Worm (Caenorhabditis elegans): Measurements from ENCODE around the gene F39H12.1.

F39H12.1 gene

DNA sequence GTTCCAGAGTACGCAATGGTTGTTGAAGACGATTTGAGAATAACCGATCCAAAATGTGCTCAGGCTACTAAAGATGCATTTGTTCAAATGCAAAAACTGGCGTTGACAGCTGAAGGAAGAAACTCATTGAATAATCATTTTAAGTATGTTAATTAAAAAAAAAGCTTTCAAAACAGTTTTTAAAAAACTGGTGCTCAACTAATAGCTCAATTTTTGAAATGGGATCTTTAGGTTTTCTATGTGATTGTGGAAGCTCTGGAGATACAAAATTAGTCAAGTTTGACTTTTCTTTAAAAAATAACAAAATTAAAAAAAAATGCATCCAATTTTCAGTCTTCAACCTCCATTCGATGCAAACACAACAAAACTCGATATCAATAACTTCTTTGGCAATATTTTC, 39.1 kb downstream of the F39H12.1 start:
- TF ChIP-seq unc-62 (GFP tag; optimal IDR thresholded peaks at IDR 0.05) (no peak), nhr-12 (tag; optimal IDR thresholded peaks at IDR 0.05) (no peak), mls-2 (tag; optimal IDR thresholded peaks at IDR 0.05) (no peak), tbx-8 (GFP tag; optimal IDR thresholded peaks at IDR 0.05) (no peak), lin-32 (GFP tag; optimal IDR thresholded peaks at IDR 0.05) (no peak), mab-5 (tag; optimal IDR thresholded peaks at IDR 0.05) (no peak), mep-1 (tag; optimal IDR thresholded peaks at IDR 0.05) (no peak), nhr-237 (tag; optimal IDR thresholded peaks at IDR 0.05) (no peak), unc-120 (tag; optimal IDR thresholded peaks at IDR 0.05; ENCODE audit: poor library complexity, severe bottlenecking) (no peak), nhr-76 (tag; optimal IDR thresholded peaks at IDR 0.05) (no peak), ceh-39 (tag; optimal IDR thresholded peaks at IDR 0.05) (no peak), nhr-28 (tag; optimal IDR thresholded peaks at IDR 0.05) (no peak)

ce11 chrX:876935-877334, 42.4 kb downstream of the F39H12.1 start, which contains the start of gene ZC13.1:
TSS of gene ZC13.1 (plus strand) at chrX:877239.
- TF ChIP-seq elt-1 (tag; optimal IDR thresholded peaks at IDR 0.05; ENCODE audit: borderline replicate concordance, insufficient read depth) (no peak), nhr-237 (tag; optimal IDR thresholded peaks at IDR 0.05) (peak; percentile 32), ztf-11 (tag; optimal IDR thresholded peaks at IDR 0.05) (no peak), mab-5 (tag; optimal IDR thresholded peaks at IDR 0.05) (no peak), lin-32 (GFP tag; optimal IDR thresholded peaks at IDR 0.05) (no peak), nhr-76 (tag; optimal IDR thresholded peaks at IDR 0.05) (no peak), nhr-2 (tag; optimal IDR thresholded peaks at IDR 0.05) (peak; percentile 37), M03D4.4 (tag; optimal IDR thresholded peaks at IDR 0.05) (no peak), mep-1 (tag; optimal IDR thresholded peaks at IDR 0.05) (peak; percentile 94), cnd-1 (tag; optimal IDR thresholded peaks at IDR 0.05) (peak; percentile 38), lsy-2 (tag; optimal IDR thresholded peaks at IDR 0.05) (peak; percentile 38), ceh-43 (GFP tag; optimal IDR thresholded peaks at IDR 0.05) (no peak), ces-1 (GFP tag; optimal IDR thresholded peaks at IDR 0.05) (no peak), nhr-28 (tag; optimal IDR thresholded peaks at IDR 0.05) (no peak), unc-39 (tag; optimal IDR thresholded peaks at IDR 0.05) (no peak), flh-1 (GFP tag; optimal IDR thresholded peaks at IDR 0.05) (no peak), hlh-1 (tag; optimal IDR thresholded peaks at IDR 0.05) (peak; percentile 70), sem-2 (GFP tag; optimal IDR thresholded peaks at IDR 0.05) (peak; percentile 2), unc-62 (GFP tag; optimal IDR thresholded peaks at IDR 0.05) (peak; percentile 43), drap-1 (GFP tag; optimal IDR thresholded peaks at IDR 0.05) (peak; percentile 49), pha-4 (tag; optimal IDR thresholded peaks at IDR 0.05) (peak; percentile 89), blmp-1 (tag; optimal IDR thresholded peaks at IDR 0.05) (peak; percentile 83), elt-3 (tag; optimal IDR thresholded peaks at IDR 0.05) (no peak), bed-3 (GFP tag; optimal IDR thresholded peaks at IDR 0.05) (no peak), zip-8 (tag; optimal IDR thresholded peaks at IDR 0.05) (no peak), sptf-1 (tag; optimal IDR thresholded peaks at IDR 0.05) (peak; percentile 60), ham-2 (GFP tag; optimal IDR thresholded peaks at IDR 0.05) (peak; percentile 12), nhr-12 (tag; optimal IDR thresholded peaks at IDR 0.05) (no peak), lin-13 (tag; optimal IDR thresholded peaks at IDR 0.05) (peak; percentile 66), ceh-83 (GFP tag; optimal IDR thresholded peaks at IDR 0.05) (no peak), unc-120 (tag; optimal IDR thresholded peaks at IDR 0.05; ENCODE audit: poor library complexity, severe bottlenecking) (peak; percentile 57), tbx-8 (GFP tag; optimal IDR thresholded peaks at IDR 0.05) (no peak), mls-2 (tag; optimal IDR thresholded peaks at IDR 0.05) (peak; percentile 58), ceh-39 (tag; optimal IDR thresholded peaks at IDR 0.05) (no peak), snpc-4 (tag; optimal IDR thresholded peaks at IDR 0.05) (no peak)

- TF ChIP-seq ceh-83 (GFP tag; optimal IDR thresholded peaks at IDR 0.05) (no peak), blmp-1 (tag; optimal IDR thresholded peaks at IDR 0.05) (no peak), zip-8 (tag; optimal IDR thresholded peaks at IDR 0.05) (no peak), tbx-8 (GFP tag; optimal IDR thresholded peaks at IDR 0.05) (no peak), sem-2 (GFP tag; optimal IDR thresholded peaks at IDR 0.05) (no peak), mls-2 (tag; optimal IDR thresholded peaks at IDR 0.05) (no peak), nhr-28 (tag; optimal IDR thresholded peaks at IDR 0.05) (no peak), mab-5 (tag; optimal IDR thresholded peaks at IDR 0.05) (no peak)
These were observed 45.8 kb downstream of the F39H12.1 start, which contains the start of gene ZC13.2 for ce11 chrX:880367-880766. TSS of gene ZC13.2 (plus strand) at chrX:880667.
